Fruit fly (Drosophila melanogaster): ENCODE measurements around the gene Spase22-23.

Spase22-23 gene

DNA sequence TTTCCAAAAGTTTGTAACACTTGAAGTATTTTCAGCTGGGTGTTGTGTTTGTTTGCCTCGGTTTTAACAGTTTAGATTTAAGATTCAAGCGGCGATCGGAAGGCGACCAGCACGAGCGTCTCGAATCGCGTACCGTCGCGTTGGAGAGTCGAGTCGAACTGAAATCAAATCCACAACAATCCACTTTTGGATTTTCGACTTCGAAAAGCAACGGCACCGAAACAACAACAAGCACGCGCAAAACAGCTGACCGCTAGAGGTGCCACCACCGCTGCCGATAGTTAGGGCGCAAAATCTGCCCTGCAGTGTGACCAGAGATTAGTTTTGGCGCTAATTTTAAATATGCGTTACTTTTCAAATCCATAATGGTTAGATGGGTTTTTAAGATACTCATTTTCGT lies 41.2 kb upstream of the Spase22-23 start, which contains the start of gene jar (continued):
- TF ChIP-seq CG3995 (GFP tag; optimal IDR thresholded peaks at IDR 0.05) (peak; percentile 51), HLHmδ (GFP tag; optimal IDR thresholded peaks at IDR 0.05) (peak; percentile 25), Bteb2 (GFP tag; optimal IDR thresholded peaks at IDR 0.05) (no peak), Awh (GFP tag; IDR thresholded peaks at IDR 0.05) (0 out of 2 replicates have a peak, but pooled peaks have one; percentile 45), CG1529 (GFP tag; optimal IDR thresholded peaks at IDR 0.05) (no peak), pfk (GFP tag; optimal IDR thresholded peaks at IDR 0.05) (no peak), CG5180 (GFP tag; optimal IDR thresholded peaks at IDR 0.05) (peak; percentile 56), Hmr (GFP tag; optimal IDR thresholded peaks at IDR 0.05) (peak; percentile 59), CG31388 (GFP tag; optimal IDR thresholded peaks at IDR 0.05) (no peak), CG13624 (GFP tag; optimal IDR thresholded peaks at IDR 0.05) (peak; percentile 59), az2 (GFP tag; optimal IDR thresholded peaks at IDR 0.05) (no peak), CG8281 (tag; optimal IDR thresholded peaks at IDR 0.05) (no peak), CG4282 (GFP tag; optimal IDR thresholded peaks at IDR 0.05) (no peak), D19B (GFP tag; optimal IDR thresholded peaks at IDR 0.05) (no peak), CG15011 (GFP tag; optimal IDR thresholded peaks at IDR 0.05) (no peak), p53 (GFP tag; optimal IDR thresholded peaks at IDR 0.05) (no peak), oc (tag; optimal IDR thresholded peaks at IDR 0.05) (peak; percentile 49), ci (GFP tag; IDR thresholded peaks at IDR 0.05) (peak; percentile 80; the same call in 2 of the 3 replicates), pnt (GFP tag; optimal IDR thresholded peaks at IDR 0.05) (no peak), CG34376 (GFP tag; optimal IDR thresholded peaks at IDR 0.05) (peak; percentile 79), kay (GFP tag; optimal IDR thresholded peaks at IDR 0.05) (no peak), CG15696 (tag; optimal IDR thresholded peaks at IDR 0.05) (no peak), Pdp1 (GFP tag; optimal IDR thresholded peaks at IDR 0.05) (peak in 1 of 2 experiments; percentile 12), CG42726 (GFP tag; IDR thresholded peaks at IDR 0.05; ENCODE audit: partially characterized antibody) (peak; percentile 92), Jarid2 (GFP tag; optimal IDR thresholded peaks at IDR 0.05) (peak; percentile 99), MTF-1 (GFP tag; optimal IDR thresholded peaks at IDR 0.05; ENCODE audit: borderline replicate concordance) (peak; percentile 51), Dbx (GFP tag; IDR thresholded peaks at IDR 0.05) (peak; percentile 58; the same call in 1 of the 3 replicates), nau (GFP tag; optimal IDR thresholded peaks at IDR 0.05) (peak; percentile 31), CG6854 (GFP tag; optimal IDR thresholded peaks at IDR 0.05) (no peak), CG11723 (GFP tag; optimal IDR thresholded peaks at IDR 0.05) (no peak)

DNA sequence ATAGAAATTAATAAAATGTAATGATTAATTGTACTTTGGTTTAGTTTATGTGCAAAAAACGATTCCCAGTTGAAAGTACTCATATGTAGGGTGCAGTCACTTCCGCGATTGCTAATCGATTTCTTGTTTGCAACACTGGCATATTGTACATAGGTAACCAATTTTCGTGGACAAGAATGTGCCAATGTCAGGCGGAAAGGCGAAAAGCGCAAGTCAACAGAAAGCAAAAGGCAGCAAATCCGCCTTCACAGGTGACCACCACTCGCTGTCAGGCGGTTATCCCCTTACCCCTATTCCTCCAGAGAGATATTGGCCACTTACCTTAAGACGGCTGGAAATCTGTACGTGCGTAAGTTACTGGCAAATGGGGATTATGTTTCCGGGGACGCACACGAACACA lies 40.7 kb upstream of the Spase22-23 start:
- TF ChIP-seq hkb (optimal IDR thresholded peaks at IDR 0.05) (peak; percentile 9), hkb (GFP tag; IDR thresholded peaks at IDR 0.05) (no peak), Aef1 (GFP tag; IDR thresholded peaks at IDR 0.05) (no peak), gcm2 (GFP tag; optimal IDR thresholded peaks at IDR 0.05) (no peak), wek (GFP tag; optimal IDR thresholded peaks at IDR 0.05) (no peak), tll (GFP tag; optimal IDR thresholded peaks at IDR 0.05) (peak in 1 of 2 experiments; percentile 30), CG12071 (GFP tag; optimal IDR thresholded peaks at IDR 0.05) (no peak), ERR (GFP tag; optimal IDR thresholded peaks at IDR 0.05) (no peak), CG2678 (tag; optimal IDR thresholded peaks at IDR 0.05) (no peak), seq (GFP tag; IDR thresholded peaks at IDR 0.05) (no peak), H15 (GFP tag; IDR thresholded peaks at IDR 0.05) (no peak), oc (tag; optimal IDR thresholded peaks at IDR 0.05) (no peak)
